Fruit fly (Drosophila melanogaster) whole organism, embryonic: ENCODE measurements around the gene CG9395.

ENCODE experiments used
- Aef1 ChIP-seq: fragments of 200-800 bp; sonication (Bioruptor generic); IDR thresholded peaks from 3 replicates; pipeline ENCODE4 v1.3.6; 2022; ENCODE audit warnings: missing biosample characterization, missing genetic modification characterization
- Antp ChIP-seq: fragments of 200-800 bp; sonication (Bioruptor generic); optimal IDR thresholded peaks from 3 replicates; lab custom pipeline; 2016; ENCODE audit warnings: missing biosample characterization, missing genetic modification characterization
- Bgb ChIP-seq: fragments of 200-800 bp; sonication (Bioruptor generic); IDR thresholded peaks from 2 replicates; pipeline ENCODE4 v1.3.6; 2022; ENCODE audit warnings: missing biosample characterization, missing genetic modification characterization; ENCODE audit not compliant: partially characterized antibody
- CG10267 ChIP-seq: fragments of 200-800 bp; sonication (Bioruptor generic); optimal IDR thresholded peaks from 2 replicates; lab custom pipeline; 2018; ENCODE audit warnings: missing biosample characterization, mild to moderate bottlenecking, missing genetic modification characterization, moderate library complexity
- CG11085 ChIP-seq: fragments of 200-800 bp; sonication (Bioruptor generic); IDR thresholded peaks from 2 replicates; pipeline ENCODE4 v1.3.6; 2022; ENCODE audit warnings: missing biosample characterization, missing genetic modification characterization
- CG14441 ChIP-seq: fragments of 200-800 bp; sonication (Bioruptor generic); IDR thresholded peaks from 2 replicates; pipeline ENCODE4 v1.3.6; 2022; ENCODE audit warnings: missing biosample characterization, missing genetic modification characterization
- CG14965 ChIP-seq: fragments of 200-800 bp; sonication (Bioruptor generic); optimal IDR thresholded peaks from 2 replicates; lab custom pipeline; 2016; ENCODE audit warnings: missing biosample characterization, missing genetic modification characterization, borderline replicate concordance
- CG15601 ChIP-seq: fragments of 200-800 bp; sonication (Bioruptor generic); optimal IDR thresholded peaks from 3 replicates; lab custom pipeline; 2019; ENCODE audit warnings: missing biosample characterization, mild to moderate bottlenecking, missing genetic modification characterization, moderate library complexity
- CG2712 ChIP-seq: fragments of 200-800 bp; optimal IDR thresholded peaks from 3 replicates; lab custom pipeline; 2019; ENCODE audit warnings: missing biosample characterization, mild to moderate bottlenecking, missing genetic modification characterization, moderate library complexity
- CG31441 ChIP-seq: fragments of 200-800 bp; sonication (Bioruptor generic); IDR thresholded peaks from 2 replicates; pipeline ENCODE4 v1.3.6; 2022; ENCODE audit warnings: missing biosample characterization, missing genetic modification characterization
- CG3407 ChIP-seq: fragments of 200-800 bp; sonication (Bioruptor generic); optimal IDR thresholded peaks from 2 replicates; lab custom pipeline; 2018; ENCODE audit warnings: missing biosample characterization, mild to moderate bottlenecking, missing genetic modification characterization
- CG4404 ChIP-seq: fragments of 200-800 bp; sonication (Bioruptor generic); IDR thresholded peaks from 2 replicates; pipeline ENCODE4 v1.3.6; 2022; ENCODE audit warnings: missing biosample characterization, missing genetic modification characterization
- CG6689 ChIP-seq: fragments of 200-800 bp; sonication (Bioruptor generic); IDR thresholded peaks from 2 replicates; pipeline ENCODE4 v1.3.6; 2022; ENCODE audit warnings: missing biosample characterization, missing genetic modification characterization
- CG6854 ChIP-seq: fragments of 200-800 bp; sonication (Bioruptor generic); optimal IDR thresholded peaks from 3 replicates; lab custom pipeline; 2017; ENCODE audit warnings: missing biosample characterization, mild to moderate bottlenecking, missing genetic modification characterization
- CG8944 ChIP-seq: fragments of 200-800 bp; sonication (Bioruptor generic); optimal IDR thresholded peaks from 3 replicates; lab custom pipeline; 2016; ENCODE audit warnings: missing biosample characterization, missing genetic modification characterization
- CHES-1-like ChIP-seq: fragments of 200-800 bp; sonication (Bioruptor generic); optimal IDR thresholded peaks from 2 replicates; lab custom pipeline; 2016; ENCODE audit warnings: missing biosample characterization, missing genetic modification characterization
- CTCF ChIP-seq: fragments of 200-800 bp; sonication (Bioruptor generic); optimal IDR thresholded peaks from 2 replicates; lab custom pipeline; 2017; ENCODE audit warnings: missing biosample characterization, mild to moderate bottlenecking, missing genetic modification characterization, moderate library complexity
- Dek ChIP-seq: fragments of 200-800 bp; sonication (Bioruptor generic); optimal IDR thresholded peaks from 3 replicates; lab custom pipeline; 2019; ENCODE audit warnings: missing biosample characterization, mild to moderate bottlenecking, missing genetic modification characterization, moderate library complexity
- Eip74EF ChIP-seq, 2 experiments: fragments of 200-800 bp in 1 of 2; fragments of >200 bp in 1 of 2; sonication (Bioruptor generic) in 1 of 2; optimal IDR thresholded peaks; 2 replicates each; lab custom pipeline; 2017 to 2019; ENCODE audit warnings: missing biosample characterization in 2 of 2, missing genetic modification characterization in 2 of 2, mild to moderate bottlenecking in 1 of 2, moderate library complexity in 1 of 2
- Ets65A ChIP-seq: fragments of 200-800 bp; sonication (Bioruptor generic); peaks from one replicate; lab custom pipeline; 2016; ENCODE audit warnings: missing biosample characterization, missing genetic modification characterization
- H15 ChIP-seq: fragments of 200-800 bp; sonication (Bioruptor generic); IDR thresholded peaks from 3 replicates; pipeline ENCODE4 v1.3.6; 2022; ENCODE audit warnings: missing biosample characterization, missing genetic modification characterization
- HmgZ ChIP-seq: fragments of 200-800 bp; sonication (Bioruptor generic); optimal IDR thresholded peaks from 2 replicates; lab custom pipeline; 2018; ENCODE audit warnings: missing biosample characterization, mild to moderate bottlenecking, missing genetic modification characterization
- MBD-R2 ChIP-seq: fragments of 200-800 bp; sonication (Bioruptor generic); IDR thresholded peaks from 2 replicates; pipeline ENCODE4 v1.3.6; 2022; ENCODE audit warnings: missing biosample characterization, missing genetic modification characterization
- MTF-1 ChIP-seq: fragments of 200-800 bp; sonication (Bioruptor generic); optimal IDR thresholded peaks from 2 replicates; lab custom pipeline; 2018; ENCODE audit warnings: missing biosample characterization, mild to moderate bottlenecking, missing genetic modification characterization, borderline replicate concordance
- Max ChIP-seq: fragments of 200-800 bp; sonication (Bioruptor generic); optimal IDR thresholded peaks from 2 replicates; lab custom pipeline; 2016; ENCODE audit warnings: missing biosample characterization, mild to moderate bottlenecking, missing genetic modification characterization
- Nf-YC ChIP-seq: fragments of 200-800 bp; optimal IDR thresholded peaks from 3 replicates; lab custom pipeline; 2019; ENCODE audit warnings: missing biosample characterization, mild to moderate bottlenecking, missing genetic modification characterization, moderate library complexity
- NfI ChIP-seq: fragments of 200-800 bp; sonication (Bioruptor generic); optimal IDR thresholded peaks from 3 replicates; lab custom pipeline; 2018; ENCODE audit warnings: missing biosample characterization, mild to moderate bottlenecking, missing genetic modification characterization, moderate library complexity
- PHDP ChIP-seq: fragments of 200-800 bp; sonication (Bioruptor generic); optimal IDR thresholded peaks from 3 replicates; lab custom pipeline; 2018; ENCODE audit warnings: missing biosample characterization, mild to moderate bottlenecking, missing genetic modification characterization, moderate library complexity
- Ravus ChIP-seq: fragments of 200-800 bp; sonication (Bioruptor generic); IDR thresholded peaks from 2 replicates; pipeline ENCODE4 v1.3.6; 2022; ENCODE audit warnings: missing biosample characterization, missing genetic modification characterization
- Scr ChIP-seq: fragments of 200-800 bp; sonication (Bioruptor generic); IDR thresholded peaks from 2 replicates; pipeline ENCODE4 v1.3.6; 2022; ENCODE audit warnings: missing biosample characterization, missing genetic modification characterization; ENCODE audit not compliant: partially characterized antibody
- Side ChIP-seq: fragments of 200-800 bp; sonication (Bioruptor generic); optimal IDR thresholded peaks from 2 replicates; lab custom pipeline; 2016; ENCODE audit warnings: missing biosample characterization, missing genetic modification characterization
- Spps ChIP-seq: fragments of 200-800 bp; sonication (Bioruptor generic); optimal IDR thresholded peaks from 2 replicates; lab custom pipeline; 2018; ENCODE audit warnings: missing biosample characterization, mild to moderate bottlenecking, missing genetic modification characterization
- al ChIP-seq: fragments of 200-800 bp; sonication (Bioruptor generic); IDR thresholded peaks from 2 replicates; pipeline ENCODE4 v1.3.6; 2022; ENCODE audit warnings: missing biosample characterization, missing genetic modification characterization
- aop ChIP-seq: fragments of 200-800 bp; sonication (Bioruptor generic); IDR thresholded peaks from 2 replicates; pipeline ENCODE4 v1.3.6; 2022; ENCODE audit warnings: missing biosample characterization, missing genetic modification characterization
- ara ChIP-seq: fragments of 200-800 bp; sonication (Bioruptor generic); IDR thresholded peaks from 2 replicates; pipeline ENCODE4 v1.3.6; 2022; ENCODE audit warnings: missing biosample characterization, missing genetic modification characterization
- bsh ChIP-seq, 2 experiments: fragments of 200-800 bp; sonication (Bioruptor generic); optimal IDR thresholded peaks; 2 replicates each; lab custom pipeline; 2017 to 2018; ENCODE audit warnings: mild to moderate bottlenecking in 2 of 2, missing biosample characterization in 2 of 2, missing genetic modification characterization in 2 of 2, moderate library complexity in 1 of 2
- chif ChIP-seq, 2 experiments: fragments of 200-800 bp; sonication (Bioruptor generic); optimal IDR thresholded peaks; 3 replicates each; lab custom pipeline; 2016; ENCODE audit warnings: missing biosample characterization in 2 of 2, missing genetic modification characterization in 2 of 2
- croc ChIP-seq: fragments of 200-800 bp; sonication (Bioruptor generic); conservative IDR thresholded peaks from 3 replicates; pipeline ENCODE4 v1.3.6; 2022; ENCODE audit warnings: missing biosample characterization, missing genetic modification characterization
- da ChIP-seq: fragments of 200-800 bp; sonication (Bioruptor generic); optimal IDR thresholded peaks from 2 replicates; lab custom pipeline; 2016; ENCODE audit warnings: missing biosample characterization, missing genetic modification characterization
- danr ChIP-seq: fragments of 200-800 bp; sonication (Bioruptor generic); IDR thresholded peaks from 2 replicates; pipeline ENCODE4 v1.3.6; 2022; ENCODE audit warnings: missing biosample characterization, missing genetic modification characterization
- exex ChIP-seq: fragments of 200-800 bp; sonication (Bioruptor generic); optimal IDR thresholded peaks from 4 replicates; lab custom pipeline; 2018; ENCODE audit warnings: missing biosample characterization, mild to moderate bottlenecking, missing genetic modification characterization, moderate library complexity
- ftz-f1 ChIP-seq: fragments of 200-800 bp; sonication (Bioruptor generic); optimal IDR thresholded peaks from 2 replicates; lab custom pipeline; 2016; ENCODE audit warnings: missing biosample characterization, missing genetic modification characterization
- gem ChIP-seq: fragments of 200-800 bp; sonication (Bioruptor generic); optimal IDR thresholded peaks from 2 replicates; lab custom pipeline; 2019; ENCODE audit warnings: missing biosample characterization, mild to moderate bottlenecking, missing genetic modification characterization, moderate library complexity
- ken ChIP-seq: fragments of 200-800 bp; sonication (Bioruptor generic); IDR thresholded peaks from 3 replicates; pipeline ENCODE4 v1.3.6; 2022; ENCODE audit warnings: missing biosample characterization, missing genetic modification characterization
- lbe ChIP-seq: fragments of 200-800 bp; sonication (Bioruptor generic); optimal IDR thresholded peaks from 2 replicates; lab custom pipeline; 2016; ENCODE audit warnings: missing biosample characterization, mild to moderate bottlenecking, missing genetic modification characterization
- nom ChIP-seq: fragments of 200-800 bp; sonication (Bioruptor generic); optimal IDR thresholded peaks from 2 replicates; lab custom pipeline; 2017; ENCODE audit warnings: missing biosample characterization, missing genetic modification characterization, mild to moderate bottlenecking, moderate library complexity, missing genetic modification reagents
- oc ChIP-seq: fragments of 200-800 bp; sonication (Bioruptor generic); optimal IDR thresholded peaks from 2 replicates; lab custom pipeline; 2018; ENCODE audit warnings: missing biosample characterization, mild to moderate bottlenecking, missing genetic modification characterization, moderate library complexity
- prd ChIP-seq, 3 experiments: fragments of >200 bp in 2 of 3; fragments of 200-800 bp in 1 of 3; sonication (Bioruptor generic) in 1 of 3; optimal IDR thresholded peaks in 2 of 3; IDR thresholded peaks in 1 of 3; 2 replicates in 2 of 3; 3 replicates in 1 of 3; pipeline versions ENCODE4 v1.3.6 to Lab custom; 2017 to 2022; ENCODE audit warnings: missing biosample characterization in 1 of 3, missing genetic modification characterization in 1 of 3
- so ChIP-seq: fragments of 200-800 bp; sonication (Bioruptor generic); IDR thresholded peaks from 3 replicates; pipeline ENCODE4 v1.3.6; 2022; ENCODE audit warnings: missing biosample characterization, missing genetic modification characterization
- zen ChIP-seq: fragments of 200-800 bp; sonication (Bioruptor generic); optimal IDR thresholded peaks from 3 replicates; lab custom pipeline; 2018; ENCODE audit warnings: missing biosample characterization, mild to moderate bottlenecking, missing genetic modification characterization, moderate library complexity

Gene CG9395

dm6 chr2L:13378488-13378964 lies 23.7 kb upstream of the CG9395 start, which contains the start of the genes CG9302 and beta'COP (continued):
- TF ChIP-seq Dek (tag; lab: Kevin White, UChicago) (no peak), Scr (GFP tag; lab: Robert Waterston, UW) (peak; percentile 80), Side (GFP tag; lab: Kevin White, UChicago) (no peak), Nf-YC (tag; lab: Kevin White, UChicago) (peak; percentile 79), ftz-f1 (GFP tag; lab: Kevin White, UChicago) (no peak), Ets65A (peak; percentile 93), CG2712 (tag; lab: Kevin White, UChicago) (peak; percentile 81), aop (GFP tag; lab: Robert Waterston, UW) (no peak), Eip74EF (GFP tag; optimal IDR thresholded peaks at IDR 0.05; lab: Kevin White, UChicago) (no peak), CG10267 (tag; lab: Kevin White, UChicago) (peak; percentile 70), zen (tag; lab: Kevin White, UChicago) (peak; percentile 84), Bgb (peak; percentile 62), Aef1 (GFP tag; lab: Robert Waterston, UW) (peak; percentile 59), CG14965 (GFP tag; lab: Kevin White, UChicago) (no peak), so (GFP tag; lab: Robert Waterston, UW) (no peak), ken (GFP tag; lab: Robert Waterston, UW) (peak; percentile 71; the same call in 2 of the 3 replicates), CG3407 (GFP tag; lab: Kevin White, UChicago) (no peak), bsh (GFP tag; optimal IDR thresholded peaks at IDR 0.05; lab: Kevin White, UChicago) (peak; percentile 29 to 42), Spps (tag; lab: Kevin White, UChicago) (peak; percentile 12), al (GFP tag; lab: Robert Waterston, UW) (peak; percentile 59; the same call in 1 of the 2 replicates), croc (GFP tag; lab: Robert Waterston, UW) (peak; percentile 56), CTCF (no peak), CHES-1-like (peak; percentile 59), PHDP (tag; lab: Kevin White, UChicago) (peak; percentile 56), da (GFP tag; lab: Kevin White, UChicago) (no peak), CG15601 (peak; percentile 68), CG31441 (GFP tag; lab: Robert Waterston, UW) (peak; percentile 77), Ravus (GFP tag; lab: Robert Waterston, UW) (no peak), exex (tag; lab: Kevin White, UChicago) (peak; percentile 51), CG6854 (GFP tag; lab: Kevin White, UChicago) (no peak), nom (GFP tag; lab: Kevin White, UChicago) (no peak), Antp (peak; percentile 34), NfI (GFP tag; lab: Kevin White, UChicago) (peak; percentile 69), oc (tag; lab: Kevin White, UChicago) (no peak), chif (GFP tag; optimal IDR thresholded peaks at IDR 0.05; lab: Kevin White, UChicago) (peak in 1 of 2 experiments; percentile 20), lbe (GFP tag; lab: Kevin White, UChicago) (peak; percentile 66), prd (optimal IDR thresholded peaks at IDR 0.05; lab: Kevin White, UChicago) (no peak), prd (GFP tag; IDR thresholded peaks at IDR 0.05; lab: Robert Waterston, UW) (peak; percentile 75; the same call in 2 of the 3 replicates), HmgZ (tag; lab: Kevin White, UChicago) (peak; percentile 42), H15 (no peak), danr (GFP tag; lab: Robert Waterston, UW) (peak; percentile 47; the same call in 1 of the 2 replicates), CG4404 (peak; percentile 72), CG14441 (GFP tag; lab: Robert Waterston, UW) (peak; percentile 48), CG6689 (peak; percentile 56), MTF-1 (GFP tag; lab: Kevin White, UChicago) (no peak), Max (GFP tag; lab: Kevin White, UChicago) (peak; percentile 64), MBD-R2 (peak; percentile 66), CG11085 (GFP tag; lab: Robert Waterston, UW) (peak; percentile 50; the same call in 1 of the 2 replicates), CG8944 (GFP tag; lab: Kevin White, UChicago) (peak; percentile 43), gem (tag; lab: Kevin White, UChicago) (peak; percentile 83), ara (no peak)
